Worm (Caenorhabditis elegans) whole organism, L3 larva: ENCODE results near the gene C40H1.3.

ENCODE experiments used
- ceh-16 ChIP-seq: sonication (generic microtip); optimal IDR thresholded peaks from 2 replicates; lab custom pipeline; 2017; ENCODE audit warnings: missing biosample characterization, missing genetic modification characterization
- mml-1 ChIP-seq: fragments of 150-350 bp; sonication (generic microtip); optimal IDR thresholded peaks from 3 replicates; lab custom pipeline; 2014; ENCODE audit warnings: missing biosample characterization, missing genetic modification characterization
- ztf-4 ChIP-seq: fragments of 150-350 bp; optimal IDR thresholded peaks from 2 replicates; lab custom pipeline; 2014; ENCODE audit warnings: missing biosample characterization, missing genetic modification characterization

- TF ChIP-seq ceh-16 (tag; lab: Kevin White, UChicago), result no peak
- no peak for TF ChIP-seq mml-1 (tag; lab: Kevin White, UChicago)
- TF ChIP-seq ztf-4, result no peak
Observed at ce11 chrIII:9336807-9337206, 7.6 kb upstream of the C40H1.3 start.
